Worm (Caenorhabditis elegans): ENCODE measurements around the gene B0244.15.

DNA sequence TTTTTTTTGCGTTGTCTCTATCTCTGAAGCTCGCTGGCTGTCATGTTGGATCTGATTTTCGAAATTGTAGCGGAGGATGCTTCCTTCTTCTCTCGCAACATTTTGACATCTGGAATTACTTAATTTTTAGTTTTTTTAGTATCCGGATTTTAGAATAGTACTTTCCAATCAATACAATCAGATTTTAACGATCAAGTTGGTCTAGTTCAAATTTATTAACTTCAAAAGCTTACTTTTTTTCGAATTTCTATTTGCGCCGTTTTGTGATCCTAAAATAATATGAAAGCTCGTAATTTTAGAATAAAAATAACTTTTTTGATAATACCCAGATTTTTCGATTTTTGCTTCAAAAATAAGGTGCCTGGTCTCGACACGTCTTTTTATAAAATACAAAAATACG is 33.1 kb upstream of the B0244.15 start, which contains the start of gene B0336.12:
- TF ChIP-seq nhr-237 (tag; optimal IDR thresholded peaks at IDR 0.05) (no peak), aha-1 (tag) (no peak), fos-1 (tag; optimal IDR thresholded peaks at IDR 0.05) (no peak), tra-1 (GFP tag; IDR thresholded peaks at IDR 0.05) (no peak), ama-1 (optimal IDR thresholded peaks at IDR 0.05) (no peak), unc-62 (GFP tag; optimal IDR thresholded peaks at IDR 0.05 in 1 of 2) (no peak), unc-62 (tag; optimal IDR thresholded peaks at IDR 0.05) (no peak), cey-2 (tag; optimal IDR thresholded peaks at IDR 0.05; ENCODE audit: borderline replicate concordance, insufficient read depth) (no peak)

Measured in whole organism, L4 larva.